Worm (Caenorhabditis elegans) whole organism, L4/young adult: Measurements from ENCODE around the gene R155.3.

ENCODE experiments used
- W03F9.2 ChIP-seq: fragments of 150-350 bp; optimal IDR thresholded peaks from 2 replicates; lab custom pipeline; 2014; ENCODE audit warnings: missing biosample characterization, missing genetic modification characterization
- dao-5 ChIP-seq: sonication (generic microtip); optimal IDR thresholded peaks from 2 replicates; lab custom pipeline; 2016; ENCODE audit warnings: missing genotype, missing genetic modification characterization, moderate library complexity, missing compliant biosample characterization
- him-1 ChIP-seq: sonication (generic microtip); optimal IDR thresholded peaks from 2 replicates; lab custom pipeline; 2016; ENCODE audit warnings: missing genotype, missing genetic modification reagents, missing genetic modification characterization, missing compliant biosample characterization

DNA sequence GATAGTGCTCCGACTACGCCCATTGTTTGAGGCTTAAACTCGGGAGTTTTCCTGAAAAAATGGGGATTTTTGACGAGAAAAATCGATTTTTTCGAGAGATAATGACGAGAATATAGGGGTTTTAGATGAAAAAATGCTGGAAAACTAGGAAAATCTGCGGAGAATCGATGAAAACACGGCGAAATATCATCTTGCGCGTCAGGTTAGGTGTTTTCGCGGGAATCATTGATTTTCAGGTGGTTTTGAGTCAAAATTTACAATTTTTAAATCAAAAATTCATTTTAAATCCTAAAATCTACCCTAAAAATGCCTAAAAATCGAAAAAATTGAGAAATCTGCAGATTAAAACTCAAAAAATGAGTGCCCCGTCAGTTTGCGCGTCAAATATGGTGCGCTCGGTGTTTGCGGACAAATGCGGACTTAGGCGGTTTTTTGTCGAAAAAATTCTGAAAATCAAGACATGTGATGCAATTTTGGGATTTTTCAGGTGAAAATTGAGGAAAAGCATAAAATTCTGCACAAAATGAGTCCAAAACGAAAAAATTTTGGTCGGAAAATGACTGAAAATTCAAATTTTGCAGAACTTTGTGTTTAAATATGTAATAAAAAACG is 14.5 kb downstream of the R155.3 start, which contains the start of gene mboa-6:
- TF ChIP-seq him-1 (no peak), dao-5 (tag; lab: Kevin White, UChicago) (no peak), W03F9.2 (tag; lab: Kevin White, UChicago) (no peak)
